Worm (Caenorhabditis elegans) whole organism, L1 larva: ENCODE measurements around the gene VF13D12L.3.
A peak's percentile ranks its signal among the peaks of the same experiment; 100 is the strongest.

Experiments
- C04F5.9 ChIP-seq: sonication (generic microtip); optimal IDR thresholded peaks from 2 replicates; lab custom pipeline; 2016; ENCODE audit warnings: missing genetic modification characterization, missing compliant biosample characterization
- F16B12.6 ChIP-seq: fragments of 150-350 bp; optimal IDR thresholded peaks from 2 replicates; lab custom pipeline; 2014; ENCODE audit warnings: missing biosample characterization, missing genetic modification characterization
- Y116A8C.19 ChIP-seq: sonication (generic microtip); optimal IDR thresholded peaks from 2 replicates; lab custom pipeline; 2016; ENCODE audit warnings: missing compliant biosample characterization, missing genetic modification characterization, borderline replicate concordance
- alr-1 ChIP-seq: fragments of 200-800 bp; sonication (Bioruptor generic); optimal IDR thresholded peaks from 2 replicates; lab custom pipeline; 2018; ENCODE audit warnings: borderline replicate concordance, mild to moderate bottlenecking, missing genetic modification characterization, missing compliant biosample characterization
- blmp-1 ChIP-seq: fragments of 150-350 bp; optimal IDR thresholded peaks from 2 replicates; lab custom pipeline; 2014; ENCODE audit warnings: missing biosample characterization, missing genetic modification characterization
- ceh-63 ChIP-seq: fragments of 200-800 bp; sonication (Bioruptor generic); optimal IDR thresholded peaks from 2 replicates; lab custom pipeline; 2018; ENCODE audit warnings: mild to moderate bottlenecking, missing genetic modification characterization, missing compliant biosample characterization
- ceh-8 ChIP-seq: fragments of 200-800 bp; sonication (Bioruptor generic); optimal IDR thresholded peaks from 2 replicates; lab custom pipeline; 2018; ENCODE audit warnings: mild to moderate bottlenecking, missing genetic modification characterization, moderate library complexity, missing compliant biosample characterization
- ceh-88 ChIP-seq: fragments of 200-800 bp; sonication (Bioruptor generic); IDR thresholded peaks from 2 replicates; pipeline ENCODE4 v1.3.6; 2022; ENCODE audit warnings: missing genetic modification characterization, missing compliant biosample characterization
- ceh-90 ChIP-seq: sonication (generic microtip); optimal IDR thresholded peaks from 2 replicates; lab custom pipeline; 2016; ENCODE audit warnings: missing genetic modification characterization, missing compliant biosample characterization
- dsc-1 ChIP-seq: sonication (generic microtip); optimal IDR thresholded peaks from 2 replicates; lab custom pipeline; 2016; ENCODE audit warnings: mild to moderate bottlenecking, missing genetic modification characterization, missing compliant biosample characterization
- egl-27 ChIP-seq, 2 experiments: fragments of 150-350 bp in 1 of 2; sonication (generic microtip); optimal IDR thresholded peaks; 3 replicates each; lab custom pipeline; 2017 to 2018; ENCODE audit warnings: missing biosample characterization in 2 of 2, missing genetic modification characterization in 2 of 2, missing genetic modification reagents in 2 of 2
- elt-2 ChIP-seq: sonication (generic microtip); optimal IDR thresholded peaks from 2 replicates; lab custom pipeline; 2016; ENCODE audit warnings: missing genetic modification characterization, mild to moderate bottlenecking, inconsistent platforms, missing compliant biosample characterization, missing genetic modification reagents
- fkh-10 ChIP-seq: sonication (generic microtip); optimal IDR thresholded peaks from 2 replicates; lab custom pipeline; 2017; ENCODE audit warnings: missing biosample characterization, missing genetic modification reagents, missing genetic modification characterization
- fkh-4 ChIP-seq: sonication (generic microtip); optimal IDR thresholded peaks from 2 replicates; lab custom pipeline; 2016; ENCODE audit warnings: missing compliant biosample characterization, missing genetic modification characterization, borderline replicate concordance
- fkh-8 ChIP-seq: sonication (generic microtip); optimal IDR thresholded peaks from 2 replicates; lab custom pipeline; 2016; ENCODE audit warnings: mild to moderate bottlenecking, missing genetic modification characterization, missing compliant biosample characterization
- fos-1 ChIP-seq: fragments of 150-350 bp; optimal IDR thresholded peaks from 2 replicates; lab custom pipeline; 2014; ENCODE audit warnings: missing biosample characterization, missing genetic modification characterization
- hlh-17 ChIP-seq: fragments of 200-800 bp; sonication (Bioruptor generic); optimal IDR thresholded peaks from 2 replicates; lab custom pipeline; 2018; ENCODE audit warnings: missing genetic modification characterization, mild to moderate bottlenecking, missing compliant biosample characterization, moderate library complexity, borderline replicate concordance
- irx-1 ChIP-seq: sonication (generic microtip); optimal IDR thresholded peaks from 2 replicates; lab custom pipeline; 2016; ENCODE audit warnings: missing genetic modification characterization, missing compliant biosample characterization
- isw-1 ChIP-seq: fragments of 200-800 bp; sonication (Bioruptor generic); IDR thresholded peaks from 2 replicates; pipeline ENCODE4 v1.3.6; 2022; ENCODE audit warnings: missing genetic modification characterization, missing compliant biosample characterization
- jun-1 ChIP-seq: fragments of 150-350 bp; optimal IDR thresholded peaks from 2 replicates; lab custom pipeline; 2014; ENCODE audit warnings: missing biosample characterization, missing genetic modification reagents, missing genetic modification characterization
- lin-13 ChIP-seq: fragments of 150-350 bp; optimal IDR thresholded peaks from 2 replicates; lab custom pipeline; 2014; ENCODE audit warnings: missing biosample characterization, missing genetic modification reagents, missing genetic modification characterization
- lin-15B ChIP-seq: fragments of 150-350 bp; sonication (generic microtip); optimal IDR thresholded peaks from 3 replicates; lab custom pipeline; 2014; ENCODE audit warnings: missing biosample characterization, missing genetic modification characterization
- lin-35 ChIP-seq, 2 experiments: fragments of 150-350 bp; optimal IDR thresholded peaks; 2 replicates each; lab custom pipeline; 2014; ENCODE audit warnings: missing biosample characterization in 2 of 2, missing genetic modification characterization in 2 of 2, missing genetic modification reagents in 2 of 2
- lsy-2 ChIP-seq, 2 experiments: fragments of 150-350 bp; optimal IDR thresholded peaks; 2 replicates each; lab custom pipeline; 2014; ENCODE audit warnings: missing biosample characterization in 2 of 2, missing genetic modification characterization in 2 of 2
- mef-2 ChIP-seq: fragments of 150-350 bp; optimal IDR thresholded peaks from 2 replicates; lab custom pipeline; 2014; ENCODE audit warnings: missing biosample characterization, missing genetic modification characterization
- nhr-11 ChIP-seq: fragments of 150-350 bp; optimal IDR thresholded peaks from 2 replicates; lab custom pipeline; 2014; ENCODE audit warnings: missing biosample characterization, missing genetic modification characterization
- nhr-12 ChIP-seq: sonication (generic microtip); optimal IDR thresholded peaks from 2 replicates; lab custom pipeline; 2017; ENCODE audit warnings: missing biosample characterization, missing genetic modification characterization
- nhr-237 ChIP-seq: fragments of 150-350 bp; optimal IDR thresholded peaks from 2 replicates; lab custom pipeline; 2014; ENCODE audit warnings: missing biosample characterization, missing genetic modification characterization
- nhr-28 ChIP-seq: fragments of 150-350 bp; optimal IDR thresholded peaks from 2 replicates; lab custom pipeline; 2014; ENCODE audit warnings: missing biosample characterization, missing genetic modification characterization
- nhr-71 ChIP-seq: sonication (generic microtip); optimal IDR thresholded peaks from 2 replicates; lab custom pipeline; 2016; ENCODE audit warnings: mild to moderate bottlenecking, missing genetic modification characterization, moderate library complexity, missing compliant biosample characterization
- nhr-76 ChIP-seq: sonication (generic microtip); optimal IDR thresholded peaks from 2 replicates; lab custom pipeline; 2017; ENCODE audit warnings: missing biosample characterization, missing genetic modification characterization
- nhr-77 ChIP-seq: fragments of 150-350 bp; optimal IDR thresholded peaks from 2 replicates; lab custom pipeline; 2014; ENCODE audit warnings: missing biosample characterization, missing genetic modification characterization
- nhr-90 ChIP-seq: sonication (generic microtip); optimal IDR thresholded peaks from 2 replicates; lab custom pipeline; 2016; ENCODE audit warnings: mild to moderate bottlenecking, missing genetic modification characterization, missing compliant biosample characterization; ENCODE audit not compliant: poor library complexity
- pag-3 ChIP-seq: sonication (generic microtip); optimal IDR thresholded peaks from 2 replicates; lab custom pipeline; 2017; ENCODE audit warnings: missing genetic modification characterization, mild to moderate bottlenecking, missing compliant biosample characterization, antibody characterized with exemption, borderline replicate concordance; ENCODE audit not compliant: insufficient read depth
- pax-3 ChIP-seq: fragments of 200-800 bp; sonication (Bioruptor generic); optimal IDR thresholded peaks from 2 replicates; lab custom pipeline; 2018; ENCODE audit warnings: mild to moderate bottlenecking, missing genetic modification characterization, moderate library complexity, missing compliant biosample characterization
- skn-1 ChIP-seq: fragments of 150-350 bp; optimal IDR thresholded peaks from 2 replicates; lab custom pipeline; 2014; ENCODE audit warnings: missing biosample characterization, missing genetic modification characterization
- snpc-4 ChIP-seq: fragments of 150-350 bp; optimal IDR thresholded peaks from 2 replicates; lab custom pipeline; 2014; ENCODE audit warnings: missing biosample characterization, missing genetic modification characterization
- snu-23 ChIP-seq: sonication (generic microtip); optimal IDR thresholded peaks from 2 replicates; lab custom pipeline; 2016; ENCODE audit warnings: missing genetic modification characterization, missing compliant biosample characterization
- sox-4 ChIP-seq: sonication (generic microtip); optimal IDR thresholded peaks from 2 replicates; lab custom pipeline; 2016; ENCODE audit warnings: missing genetic modification characterization, missing compliant biosample characterization
- sptf-1 ChIP-seq: fragments of 150-350 bp; optimal IDR thresholded peaks from 2 replicates; lab custom pipeline; 2014; ENCODE audit warnings: missing biosample characterization, missing genetic modification characterization
- tbx-2 ChIP-seq: sonication (generic microtip); optimal IDR thresholded peaks from 2 replicates; lab custom pipeline; 2016; ENCODE audit warnings: missing genetic modification characterization, missing compliant biosample characterization
- tlp-1 ChIP-seq: fragments of 150-350 bp; optimal IDR thresholded peaks from 2 replicates; lab custom pipeline; 2014; ENCODE audit warnings: missing biosample characterization, missing genetic modification characterization
- unc-130 ChIP-seq: fragments of 150-350 bp; optimal IDR thresholded peaks from 2 replicates; lab custom pipeline; 2017; ENCODE audit warnings: missing biosample characterization, missing genetic modification characterization, inconsistent platforms
- zag-1 ChIP-seq: fragments of 150-350 bp; optimal IDR thresholded peaks from 2 replicates; lab custom pipeline; 2014; ENCODE audit warnings: missing biosample characterization, missing genetic modification characterization
- zip-4 ChIP-seq: fragments of 200-800 bp; sonication (Bioruptor generic); optimal IDR thresholded peaks from 2 replicates; lab custom pipeline; 2018; ENCODE audit warnings: mild to moderate bottlenecking, missing genetic modification characterization, moderate library complexity, missing compliant biosample characterization
- ztf-11 ChIP-seq, 2 experiments: sonication (generic microtip); optimal IDR thresholded peaks; 2 replicates each; lab custom pipeline; 2016 to 2017; ENCODE audit warnings: missing genetic modification characterization in 2 of 2, missing biosample characterization in 1 of 2, missing compliant biosample characterization in 1 of 2

VF13D12L.3 gene

DNA sequence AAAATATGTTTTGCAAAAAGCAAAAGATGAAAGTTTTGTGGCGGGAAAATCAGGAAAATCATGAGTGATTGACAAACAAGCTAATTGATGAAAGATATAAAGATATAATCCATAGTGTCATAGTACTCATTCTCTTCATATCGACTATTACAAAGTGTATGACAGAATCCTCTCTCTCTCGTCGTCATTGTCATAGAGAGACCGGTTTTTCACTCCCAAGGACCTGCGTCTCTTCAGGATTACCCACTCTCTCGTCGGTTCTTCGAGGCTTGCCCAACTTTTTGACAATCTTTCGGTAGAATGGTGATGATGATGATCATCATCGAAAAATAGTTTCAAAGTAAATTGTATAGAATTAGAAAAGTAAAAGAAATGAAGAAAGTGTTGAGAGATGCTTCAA is 31.5 kb downstream of the VF13D12L.3 start (continued):
- TF ChIP-seq dsc-1 (tag; lab: Kevin White, UChicago) (no peak), C04F5.9 (tag; lab: Kevin White, UChicago) (no peak), jun-1 (no peak), nhr-76 (tag; lab: Kevin White, UChicago) (no peak), fos-1 (tag; lab: Kevin White, UChicago) (no peak), lin-15B (tag; lab: Kevin White, UChicago) (no peak), ceh-63 (no peak), skn-1 (tag; lab: Kevin White, UChicago) (peak; percentile 24), lsy-2 (tag; optimal IDR thresholded peaks at IDR 0.05; lab: Kevin White, UChicago) (peak; percentile 41 to 53), snpc-4 (tag; lab: Kevin White, UChicago) (no peak), tlp-1 (tag; lab: Kevin White, UChicago) (no peak), ceh-90 (tag; lab: Kevin White, UChicago) (no peak), fkh-4 (tag; lab: Kevin White, UChicago) (no peak), pax-3 (tag; lab: Kevin White, UChicago) (no peak), blmp-1 (peak; percentile 84), pag-3 (tag; lab: Kevin White, UChicago) (no peak), isw-1 (GFP tag; lab: Robert Waterston, UW) (no peak), snu-23 (peak; percentile 79), lin-13 (GFP tag; lab: Kevin White, UChicago) (no peak), nhr-90 (tag; lab: Kevin White, UChicago) (peak; percentile 62), fkh-8 (tag; lab: Kevin White, UChicago) (no peak), zag-1 (tag; lab: Kevin White, UChicago) (no peak), ztf-11 (tag; optimal IDR thresholded peaks at IDR 0.05; lab: Kevin White, UChicago) (no peak), mef-2 (no peak), fkh-10 (no peak), ceh-88 (GFP tag; lab: Robert Waterston, UW) (no peak), Y116A8C.19 (no peak), nhr-12 (tag; lab: Kevin White, UChicago) (no peak), unc-130 (tag; lab: Kevin White, UChicago) (no peak), nhr-28 (tag; lab: Kevin White, UChicago) (no peak), egl-27 (tag; optimal IDR thresholded peaks at IDR 0.05; lab: Kevin White, UChicago) (no peak), sox-4 (tag; lab: Kevin White, UChicago) (no peak), nhr-11 (no peak), ceh-8 (GFP tag; lab: Kevin White, UChicago) (no peak), zip-4 (GFP tag; lab: Kevin White, UChicago) (no peak), F16B12.6 (tag; lab: Kevin White, UChicago) (no peak), hlh-17 (GFP tag; lab: Kevin White, UChicago) (no peak), sptf-1 (tag; lab: Kevin White, UChicago) (no peak), alr-1 (no peak), tbx-2 (tag; lab: Kevin White, UChicago) (peak; percentile 57)

DNA sequence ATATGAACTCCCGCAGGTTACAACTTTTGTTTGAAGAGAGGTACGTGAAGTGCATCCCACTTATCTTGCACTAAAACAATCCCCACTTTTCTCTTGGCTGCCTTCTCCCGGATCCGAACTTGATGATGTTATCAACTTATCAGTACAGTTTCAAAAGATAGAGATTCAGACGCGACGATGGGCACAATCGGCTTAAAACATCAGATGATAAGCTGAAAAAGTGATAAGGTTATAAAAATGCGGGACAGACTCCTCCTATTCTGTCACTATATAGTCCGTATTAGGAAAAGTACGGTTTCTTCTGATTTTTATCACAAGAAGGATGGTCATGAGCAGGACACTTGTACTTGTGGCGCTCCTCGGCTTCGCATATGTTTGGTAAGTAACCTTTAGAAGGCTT is 33.4 kb downstream of the VF13D12L.3 start, which contains the start of gene ctsa-1.2:
TSS of gene ctsa-1.2 (plus strand) at position 160 of the 400 bp plus-strand sequence.
- TF ChIP-seq irx-1: no peak
- TF ChIP-seq nhr-77 (tag; lab: Kevin White, UChicago): no peak
- TF ChIP-seq ceh-63: no peak
- peak; percentile 92 for TF ChIP-seq elt-2 (tag; lab: Kevin White, UChicago)
- TF ChIP-seq blmp-1: no peak
- TF ChIP-seq ceh-88 (GFP tag; lab: Robert Waterston, UW): no peak
- peak in 1 of 2 experiments; percentile 5 for TF ChIP-seq lin-35 (GFP tag; optimal IDR thresholded peaks at IDR 0.05; lab: Kevin White, UChicago)
- no peak for TF ChIP-seq fkh-10
- TF ChIP-seq nhr-237 (tag; lab: Kevin White, UChicago): no peak
- no peak for TF ChIP-seq nhr-71
- no peak for TF ChIP-seq nhr-76 (tag; lab: Kevin White, UChicago)
